Fruit fly (Drosophila melanogaster): Measurements from ENCODE around the gene Syx17.

Syx17 gene

dm6 chr3L:4375675-4376366, 27.5 kb upstream of the Syx17 start (continued):
- TF ChIP-seq H2.0 (GFP tag; IDR thresholded peaks at IDR 0.05) (peak; percentile 39), CG33213 (GFP tag; optimal IDR thresholded peaks at IDR 0.05) (no peak), ac (GFP tag; optimal IDR thresholded peaks at IDR 0.05) (no peak), Dad (GFP tag; optimal IDR thresholded peaks at IDR 0.05) (no peak), CG32532 (GFP tag; IDR thresholded peaks at IDR 0.05) (peak; percentile 9; the same call in 1 of the 2 replicates), Sry-β (GFP tag; optimal IDR thresholded peaks at IDR 0.05) (no peak), CG2712 (tag; optimal IDR thresholded peaks at IDR 0.05) (peak; percentile 32), Atf6 (GFP tag; IDR thresholded peaks at IDR 0.05) (peak; percentile 23; the same call in 1 of the 2 replicates), CG8089 (GFP tag; optimal IDR thresholded peaks at IDR 0.05) (no peak), CG10321 (GFP tag; IDR thresholded peaks at IDR 0.05) (no peak), ham (GFP tag; IDR thresholded peaks at IDR 0.05) (no peak), unc-4 (GFP tag; IDR thresholded peaks at IDR 0.05; ENCODE audit: partially characterized antibody) (no peak), Ptx1 (GFP tag; IDR thresholded peaks at IDR 0.05) (peak; percentile 64), Lhr (GFP tag; optimal IDR thresholded peaks at IDR 0.05) (no peak), Gsc (GFP tag; IDR thresholded peaks at IDR 0.05) (no peak), CG4404 (GFP tag; IDR thresholded peaks at IDR 0.05) (0 out of 2 replicates have a peak, but pooled peaks have one; percentile 8), vvl (GFP tag; IDR thresholded peaks at IDR 0.05) (peak; percentile 50; the same call in 1 of the 2 replicates), otp (GFP tag; IDR thresholded peaks at IDR 0.05) (no peak), dysf (GFP tag; IDR thresholded peaks at IDR 0.05) (0 out of 3 replicates have a peak, but pooled peaks have one; percentile 38), wor (GFP tag; IDR thresholded peaks at IDR 0.05) (0 out of 2 replicates have a peak, but pooled peaks have one; percentile 28), ash1 (GFP tag; optimal IDR thresholded peaks at IDR 0.05) (no peak), luna (GFP tag; optimal IDR thresholded peaks at IDR 0.05) (no peak), Dfd (GFP tag; optimal IDR thresholded peaks at IDR 0.05) (no peak), pho (GFP tag; optimal IDR thresholded peaks at IDR 0.05) (no peak), Asciz (GFP tag; optimal IDR thresholded peaks at IDR 0.05) (peak; percentile 1), CG7963 (GFP tag; IDR thresholded peaks at IDR 0.05; ENCODE audit: partially characterized antibody) (no peak), HLH54F (GFP tag; optimal IDR thresholded peaks at IDR 0.05) (no peak), CG7839 (tag; optimal IDR thresholded peaks at IDR 0.05) (peak; percentile 48), CG9817 (tag; optimal IDR thresholded peaks at IDR 0.05) (peak; percentile 14), Oaz (GFP tag; IDR thresholded peaks at IDR 0.05) (0 out of 2 replicates have a peak, but pooled peaks have one; percentile 37), CG7556 (GFP tag; optimal IDR thresholded peaks at IDR 0.05) (peak; percentile 23), Dref (GFP tag; IDR thresholded peaks at IDR 0.05) (no peak), vfl (GFP tag; optimal IDR thresholded peaks at IDR 0.05) (no peak), PHDP (tag; optimal IDR thresholded peaks at IDR 0.05) (no peak), Blimp-1 (GFP tag; optimal IDR thresholded peaks at IDR 0.05) (peak; percentile 21), eve (GFP tag; optimal IDR thresholded peaks at IDR 0.05) (peak in 1 of 2 experiments; percentile 12), gem (tag; optimal IDR thresholded peaks at IDR 0.05) (peak; percentile 65), trem (tag; optimal IDR thresholded peaks at IDR 0.05) (no peak), C15 (GFP tag; IDR thresholded peaks at IDR 0.05) (no peak), tap (tag; optimal IDR thresholded peaks at IDR 0.05) (peak; percentile 17), CG14965 (GFP tag; optimal IDR thresholded peaks at IDR 0.05; ENCODE audit: borderline replicate concordance) (no peak), tio (GFP tag; optimal IDR thresholded peaks at IDR 0.05) (no peak), twi (tag; optimal IDR thresholded peaks at IDR 0.05) (no peak), grau (tag; optimal IDR thresholded peaks at IDR 0.05) (peak; percentile 31)
